Fruit fly (Drosophila melanogaster) whole organism, embryonic: ENCODE measurements around the gene CG31278.

Source experiments
- Asciz ChIP-seq: fragments of 200-800 bp; sonication (Bioruptor generic); optimal IDR thresholded peaks from 2 replicates; lab custom pipeline; 2017; ENCODE audit warnings: missing biosample characterization, mild to moderate bottlenecking, missing genetic modification characterization, missing genetic modification reagents
- CG13123 ChIP-seq: fragments of 200-800 bp; sonication (Bioruptor generic); optimal IDR thresholded peaks from 2 replicates; lab custom pipeline; 2016; ENCODE audit warnings: missing biosample characterization, missing genetic modification characterization
- CG13296 ChIP-seq: fragments of 200-800 bp; sonication (Bioruptor generic); optimal IDR thresholded peaks from 3 replicates; lab custom pipeline; 2018; ENCODE audit warnings: missing biosample characterization, mild to moderate bottlenecking, missing genetic modification characterization
- CG13894 ChIP-seq: fragments of 200-800 bp; sonication (Bioruptor generic); optimal IDR thresholded peaks from 3 replicates; lab custom pipeline; 2018; ENCODE audit warnings: missing biosample characterization, mild to moderate bottlenecking, missing genetic modification characterization, moderate library complexity
- CG17328 ChIP-seq: fragments of 200-800 bp; sonication (Bioruptor generic); IDR thresholded peaks from 2 replicates; pipeline ENCODE4 v1.3.6; 2022; ENCODE audit warnings: missing biosample characterization, missing genetic modification characterization
- CG17829 ChIP-seq: fragments of 200-800 bp; optimal IDR thresholded peaks from 2 replicates; lab custom pipeline; 2019; ENCODE audit warnings: missing biosample characterization, mild to moderate bottlenecking, missing genetic modification characterization, moderate library complexity
- CG18764 ChIP-seq: fragments of 200-800 bp; sonication (Bioruptor generic); optimal IDR thresholded peaks from 3 replicates; lab custom pipeline; 2016; ENCODE audit warnings: missing biosample characterization, missing genetic modification characterization
- CG2120 ChIP-seq: fragments of 200-800 bp; sonication (Bioruptor generic); optimal IDR thresholded peaks from 3 replicates; lab custom pipeline; 2016; ENCODE audit warnings: missing biosample characterization, missing genetic modification characterization
- CG2129 ChIP-seq: fragments of 200-800 bp; sonication (Bioruptor generic); IDR thresholded peaks from 2 replicates; pipeline ENCODE4 v1.3.6; 2022; ENCODE audit warnings: missing biosample characterization, missing genetic modification characterization; ENCODE audit not compliant: partially characterized antibody
- CG2712 ChIP-seq: fragments of 200-800 bp; optimal IDR thresholded peaks from 3 replicates; lab custom pipeline; 2019; ENCODE audit warnings: missing biosample characterization, mild to moderate bottlenecking, missing genetic modification characterization, moderate library complexity
- CG2889 ChIP-seq: fragments of 200-800 bp; sonication (Bioruptor generic); IDR thresholded peaks from 3 replicates; pipeline ENCODE4 v1.3.6; 2022; ENCODE audit warnings: missing biosample characterization, missing genetic modification characterization
- CG30403 ChIP-seq: fragments of 200-800 bp; sonication (Bioruptor generic); optimal IDR thresholded peaks from 3 replicates; lab custom pipeline; 2016; ENCODE audit warnings: missing biosample characterization, missing genetic modification characterization
- CG30431 ChIP-seq: fragments of 200-800 bp; sonication (Bioruptor generic); optimal IDR thresholded peaks from 2 replicates; lab custom pipeline; 2017; ENCODE audit warnings: missing biosample characterization, missing genetic modification characterization
- CG31365 ChIP-seq: fragments of 200-800 bp; sonication (Bioruptor generic); optimal IDR thresholded peaks from 2 replicates; lab custom pipeline; 2018; ENCODE audit warnings: missing biosample characterization, mild to moderate bottlenecking, missing genetic modification characterization
- CG32767 ChIP-seq: fragments of 200-800 bp; sonication (Bioruptor generic); IDR thresholded peaks from 2 replicates; pipeline ENCODE4 v1.3.6; 2022; ENCODE audit warnings: missing biosample characterization, missing genetic modification characterization
- CG34376 ChIP-seq: fragments of 200-800 bp; sonication (Bioruptor generic); optimal IDR thresholded peaks from 2 replicates; lab custom pipeline; 2018; ENCODE audit warnings: missing biosample characterization, mild to moderate bottlenecking, missing genetic modification characterization
- CG4282 ChIP-seq: fragments of 200-800 bp; sonication (Bioruptor generic); optimal IDR thresholded peaks from 2 replicates; lab custom pipeline; 2016; ENCODE audit warnings: missing biosample characterization, missing genetic modification characterization
- CG4820 ChIP-seq: fragments of 200-800 bp; sonication (Bioruptor generic); optimal IDR thresholded peaks from 3 replicates; lab custom pipeline; 2016; ENCODE audit warnings: missing biosample characterization, missing genetic modification characterization
- CG6254 ChIP-seq: fragments of 200-800 bp; sonication (Bioruptor generic); optimal IDR thresholded peaks from 3 replicates; lab custom pipeline; 2017; ENCODE audit warnings: mild to moderate bottlenecking, missing biosample characterization, missing genetic modification reagents, missing genetic modification characterization
- CG8281 ChIP-seq: fragments of 200-800 bp; sonication (Bioruptor generic); optimal IDR thresholded peaks from 2 replicates; lab custom pipeline; 2018; ENCODE audit warnings: missing biosample characterization, mild to moderate bottlenecking, missing genetic modification characterization, moderate library complexity
- CrebB ChIP-seq: fragments of 200-800 bp; sonication (Bioruptor generic); optimal IDR thresholded peaks from 3 replicates; lab custom pipeline; 2018; ENCODE audit warnings: missing biosample characterization, mild to moderate bottlenecking, missing genetic modification characterization
- Dbx ChIP-seq: fragments of 200-800 bp; sonication (Bioruptor generic); IDR thresholded peaks from 3 replicates; pipeline ENCODE4 v1.3.6; 2022; ENCODE audit warnings: missing biosample characterization, missing genetic modification characterization
- Dll ChIP-seq: fragments of 200-800 bp; sonication (Bioruptor generic); IDR thresholded peaks from 4 replicates; pipeline ENCODE4 v1.3.6; 2022; ENCODE audit warnings: missing biosample characterization, missing genetic modification characterization; ENCODE audit not compliant: partially characterized antibody
- Doc2 ChIP-seq: fragments of 200-800 bp; sonication (Bioruptor generic); IDR thresholded peaks from 2 replicates; pipeline ENCODE4 v1.3.6; 2022; ENCODE audit warnings: missing biosample characterization, missing genetic modification characterization
- E2f1 ChIP-seq: fragments of 200-800 bp; sonication (Bioruptor generic); IDR thresholded peaks from 2 replicates; pipeline ENCODE4 v1.3.6; 2022; ENCODE audit warnings: missing biosample characterization, missing genetic modification characterization
- Fer2 ChIP-seq: fragments of 200-800 bp; sonication (Bioruptor generic); optimal IDR thresholded peaks from 2 replicates; lab custom pipeline; 2018; ENCODE audit warnings: missing biosample characterization, mild to moderate bottlenecking, missing genetic modification characterization, moderate library complexity
- H15 ChIP-seq: fragments of 200-800 bp; sonication (Bioruptor generic); IDR thresholded peaks from 3 replicates; pipeline ENCODE4 v1.3.6; 2022; ENCODE audit warnings: missing biosample characterization, missing genetic modification characterization
- HLH4C ChIP-seq: fragments of 200-800 bp; sonication (Bioruptor generic); IDR thresholded peaks from 3 replicates; pipeline ENCODE4 v1.3.6; 2022; ENCODE audit warnings: missing biosample characterization, missing genetic modification characterization; ENCODE audit not compliant: partially characterized antibody
- Mad ChIP-seq: fragments of 200-800 bp; sonication (Bioruptor generic); optimal IDR thresholded peaks from 2 replicates; lab custom pipeline; 2016; ENCODE audit warnings: missing biosample characterization, missing genetic modification characterization
- Mes4 ChIP-seq: fragments of 200-800 bp; sonication (Bioruptor generic); optimal IDR thresholded peaks from 2 replicates; lab custom pipeline; 2016; ENCODE audit warnings: missing biosample characterization, missing genetic modification characterization
- NC2α ChIP-seq: fragments of 200-800 bp; sonication (Bioruptor generic); optimal IDR thresholded peaks from 2 replicates; lab custom pipeline; 2016; ENCODE audit warnings: missing biosample characterization, missing genetic modification characterization
- Oaz ChIP-seq: fragments of 200-800 bp; sonication (Bioruptor generic); IDR thresholded peaks from 2 replicates; pipeline ENCODE4 v1.3.6; 2022; ENCODE audit warnings: missing biosample characterization, missing genetic modification characterization
- Sox102F ChIP-seq: fragments of 200-800 bp; sonication (Bioruptor generic); optimal IDR thresholded peaks from 2 replicates; lab custom pipeline; 2018; ENCODE audit warnings: missing biosample characterization, mild to moderate bottlenecking, missing genetic modification characterization, moderate library complexity
- Sry-β ChIP-seq: fragments of 200-800 bp; sonication (Bioruptor generic); optimal IDR thresholded peaks from 2 replicates; lab custom pipeline; 2018; ENCODE audit warnings: missing biosample characterization, mild to moderate bottlenecking, missing genetic modification characterization, moderate library complexity
- Xrp1 ChIP-seq: fragments of 200-800 bp; sonication (Bioruptor generic); IDR thresholded peaks from 2 replicates; pipeline ENCODE4 v1.3.6; 2022; ENCODE audit warnings: missing biosample characterization, missing genetic modification characterization
- abd-A ChIP-seq: fragments of 200-800 bp; sonication (Bioruptor generic); optimal IDR thresholded peaks from 3 replicates; lab custom pipeline; 2019; ENCODE audit warnings: missing biosample characterization, mild to moderate bottlenecking, missing genetic modification characterization, moderate library complexity
- cas ChIP-seq: fragments of 200-800 bp; sonication (Bioruptor generic); IDR thresholded peaks from 2 replicates; pipeline ENCODE4 v1.3.6; 2022; ENCODE audit warnings: missing biosample characterization, missing genetic modification characterization
- cato ChIP-seq: fragments of 200-800 bp; sonication (Bioruptor generic); optimal IDR thresholded peaks from 2 replicates; lab custom pipeline; 2016; ENCODE audit warnings: missing biosample characterization, missing genetic modification characterization, borderline replicate concordance
- chif ChIP-seq, 2 experiments: fragments of 200-800 bp; sonication (Bioruptor generic); optimal IDR thresholded peaks; 3 replicates each; lab custom pipeline; 2016; ENCODE audit warnings: missing biosample characterization in 2 of 2, missing genetic modification characterization in 2 of 2
- chn ChIP-seq: fragments of 200-800 bp; sonication (Bioruptor generic); optimal IDR thresholded peaks from 2 replicates; lab custom pipeline; 2016; ENCODE audit warnings: missing biosample characterization, missing genetic modification characterization
- disco-r ChIP-seq: fragments of 200-800 bp; sonication (Bioruptor generic); optimal IDR thresholded peaks from 2 replicates; lab custom pipeline; 2016; ENCODE audit warnings: missing biosample characterization, missing genetic modification characterization
- fd102C ChIP-seq: fragments of 200-800 bp; sonication (Bioruptor generic); optimal IDR thresholded peaks from 2 replicates; lab custom pipeline; 2018; ENCODE audit warnings: missing biosample characterization, mild to moderate bottlenecking, missing genetic modification characterization, moderate library complexity
- grau ChIP-seq: fragments of 200-800 bp; optimal IDR thresholded peaks from 3 replicates; lab custom pipeline; 2019; ENCODE audit warnings: missing biosample characterization, mild to moderate bottlenecking, missing genetic modification characterization, moderate library complexity
- hth ChIP-seq: fragments of >200 bp; optimal IDR thresholded peaks from 2 replicates; lab custom pipeline; 2017; ENCODE audit warnings: inconsistent platforms
- klu ChIP-seq: fragments of 200-800 bp; sonication (Bioruptor generic); IDR thresholded peaks from 2 replicates; pipeline ENCODE4 v1.3.6; 2022; ENCODE audit warnings: missing biosample characterization, missing genetic modification characterization
- lov ChIP-seq, 2 experiments: fragments of 200-800 bp in 1 of 2; fragments of >200 bp in 1 of 2; sonication (Bioruptor generic) in 1 of 2; IDR thresholded peaks in 1 of 2; optimal IDR thresholded peaks in 1 of 2; 2 replicates in 1 of 2; 3 replicates in 1 of 2; pipeline versions ENCODE4 v1.3.6 to Lab custom; 2017 to 2022; ENCODE audit warnings: missing biosample characterization in 1 of 2, missing genetic modification characterization in 1 of 2
- onecut ChIP-seq: fragments of 200-800 bp; sonication (Bioruptor generic); IDR thresholded peaks from 2 replicates; pipeline ENCODE4 v1.3.6; 2022; ENCODE audit warnings: missing biosample characterization, missing genetic modification characterization
- org-1 ChIP-seq: fragments of 200-800 bp; sonication (Bioruptor generic); optimal IDR thresholded peaks from 2 replicates; lab custom pipeline; 2017; ENCODE audit warnings: missing biosample characterization, missing genetic modification characterization
- pita ChIP-seq: fragments of 200-800 bp; sonication (Bioruptor generic); optimal IDR thresholded peaks from 2 replicates; lab custom pipeline; 2017; ENCODE audit warnings: missing biosample characterization, mild to moderate bottlenecking, missing genetic modification characterization
- pros ChIP-seq: fragments of 200-800 bp; sonication (Bioruptor generic); optimal IDR thresholded peaks from 3 replicates; lab custom pipeline; 2019; ENCODE audit warnings: missing biosample characterization, mild to moderate bottlenecking, missing genetic modification characterization, moderate library complexity
- sqz ChIP-seq: fragments of 200-800 bp; sonication (Bioruptor generic); optimal IDR thresholded peaks from 3 replicates; lab custom pipeline; 2018; ENCODE audit warnings: missing biosample characterization, mild to moderate bottlenecking, missing genetic modification characterization

Gene CG31278

dm6 chr3R:10684284-10684683 is 23.9 kb downstream of the CG31278 start (continued):
- TF ChIP-seq CG13123: peak; percentile 10
- TF ChIP-seq CG4820 (GFP tag; lab: Kevin White, UChicago): peak; percentile 63
- TF ChIP-seq Dll (GFP tag; lab: Robert Waterston, UW): no peak
- peak; percentile 89 for TF ChIP-seq Sox102F (GFP tag; lab: Kevin White, UChicago)
- TF ChIP-seq pita (GFP tag; lab: Kevin White, UChicago): no peak
- TF ChIP-seq chn (GFP tag; lab: Kevin White, UChicago): peak; percentile 52
- TF ChIP-seq CG2120 (GFP tag; lab: Kevin White, UChicago): peak; percentile 44
- TF ChIP-seq CG30431: no peak
- TF ChIP-seq fd102C (GFP tag; lab: Kevin White, UChicago): no peak
- TF ChIP-seq H15 (GFP tag; lab: Robert Waterston, UW): no peak
- TF ChIP-seq CG17829: peak; percentile 59
- TF ChIP-seq pros (GFP tag; lab: Kevin White, UChicago): no peak
- no peak for TF ChIP-seq sqz (GFP tag; lab: Kevin White, UChicago)
- TF ChIP-seq Doc2 (GFP tag; lab: Robert Waterston, UW): no peak
- TF ChIP-seq CG4282 (GFP tag; lab: Kevin White, UChicago): no peak
- peak; percentile 41 for TF ChIP-seq CG13296 (GFP tag; lab: Kevin White, UChicago)
- peak; percentile 75 for TF ChIP-seq Xrp1 (GFP tag; lab: Robert Waterston, UW)
- no peak for TF ChIP-seq Mad (GFP tag; lab: Kevin White, UChicago)
- no peak for TF ChIP-seq CG34376 (GFP tag; lab: Kevin White, UChicago)
- no peak for TF ChIP-seq klu (GFP tag; lab: Robert Waterston, UW)
- peak; percentile 54; the same call in 1 of the 2 replicates for TF ChIP-seq E2f1 (GFP tag; lab: Robert Waterston, UW)
- peak; percentile 41 for TF ChIP-seq CG31365 (tag; lab: Kevin White, UChicago)
- TF ChIP-seq CrebB (tag; lab: Kevin White, UChicago): peak; percentile 5
- TF ChIP-seq disco-r (GFP tag; lab: Kevin White, UChicago): no peak
- no peak for TF ChIP-seq abd-A (tag; lab: Kevin White, UChicago)
- no peak for TF ChIP-seq CG2129 (GFP tag; lab: Robert Waterston, UW)
- 0 out of 3 replicates have a peak, but pooled peaks have one; percentile 14 for TF ChIP-seq CG2889 (GFP tag; lab: Robert Waterston, UW)
- peak; percentile 60 for TF ChIP-seq CG17328 (GFP tag; lab: Robert Waterston, UW)
- no peak for TF ChIP-seq HLH4C
- no peak for TF ChIP-seq NC2α (GFP tag; lab: Kevin White, UChicago)
- no peak for TF ChIP-seq cato (GFP tag; lab: Kevin White, UChicago)
- no peak for TF ChIP-seq Fer2 (tag; lab: Kevin White, UChicago)
- peak; percentile 56 for TF ChIP-seq CG6254 (GFP tag; lab: Kevin White, UChicago)
- peak; percentile 63 for TF ChIP-seq org-1 (GFP tag; lab: Kevin White, UChicago)
- no peak for TF ChIP-seq Dbx (GFP tag; lab: Robert Waterston, UW)
- TF ChIP-seq Oaz (GFP tag; lab: Robert Waterston, UW): 0 out of 2 replicates have a peak, but pooled peaks have one; percentile 26
- TF ChIP-seq CG8281 (tag; lab: Kevin White, UChicago): peak; percentile 44
- peak; percentile 68 for TF ChIP-seq CG30403 (GFP tag; lab: Kevin White, UChicago)
- no peak for TF ChIP-seq hth (lab: Kevin White, UChicago)
- TF ChIP-seq Sry-β: no peak
- peak; percentile 71; the same call in 1 of the 2 replicates for TF ChIP-seq CG32767 (GFP tag; lab: Robert Waterston, UW)
- peak; percentile 43 for TF ChIP-seq Mes4 (GFP tag; lab: Kevin White, UChicago)
- peak; percentile 81 for TF ChIP-seq Asciz
- TF ChIP-seq CG18764: peak; percentile 36
- TF ChIP-seq cas (GFP tag; lab: Robert Waterston, UW): no peak
- TF ChIP-seq CG2712 (tag; lab: Kevin White, UChicago): peak; percentile 68
- TF ChIP-seq chif (GFP tag; optimal IDR thresholded peaks at IDR 0.05; lab: Kevin White, UChicago): peak; percentile 59 to 70
- TF ChIP-seq grau (tag; lab: Kevin White, UChicago): peak; percentile 57
- no peak for TF ChIP-seq onecut (GFP tag; lab: Robert Waterston, UW)
- no peak for TF ChIP-seq CG13894 (tag; lab: Kevin White, UChicago)
- no peak for TF ChIP-seq lov (optimal IDR thresholded peaks at IDR 0.05; lab: Kevin White, UChicago)
- TF ChIP-seq lov (GFP tag; IDR thresholded peaks at IDR 0.05; lab: Robert Waterston, UW): 0 out of 3 replicates have a peak, but pooled peaks have one; percentile 40
